Worm (Caenorhabditis elegans): ENCODE data around the gene lmd-5.

Gene lmd-5

DNA sequence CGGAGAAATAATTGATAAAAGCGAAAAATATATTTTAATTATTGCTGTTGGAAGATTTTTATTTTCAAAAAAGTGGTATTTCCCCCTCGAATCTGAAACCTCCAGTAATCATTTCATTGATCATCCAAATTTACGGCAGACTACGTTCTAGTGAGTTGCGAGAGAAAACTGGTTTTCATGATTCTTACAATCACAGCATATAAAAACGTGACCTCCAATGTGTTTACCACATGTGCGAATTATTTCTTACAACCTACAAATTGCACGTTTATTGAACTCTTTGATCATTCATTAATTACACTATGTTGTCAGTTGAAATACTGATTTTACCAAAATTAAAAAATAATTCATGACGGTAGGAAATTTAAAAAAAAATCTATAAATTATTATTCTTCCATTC lies 34.2 kb upstream of the lmd-5 start:
- TF ChIP-seq lsy-2 (tag; optimal IDR thresholded peaks at IDR 0.05), result peak; percentile 36 to 53
- no peak for TF ChIP-seq nhr-77 (tag; optimal IDR thresholded peaks at IDR 0.05)
- TF ChIP-seq nhr-47 (tag; optimal IDR thresholded peaks at IDR 0.05), result peak; percentile 27
- TF ChIP-seq tbx-2 (tag; optimal IDR thresholded peaks at IDR 0.05), result peak; percentile 67
- no peak for TF ChIP-seq Y116A8C.19 (tag; optimal IDR thresholded peaks at IDR 0.05; ENCODE audit: borderline replicate concordance)
- no peak for TF ChIP-seq ceh-63 (GFP tag; optimal IDR thresholded peaks at IDR 0.05)
- no peak for TF ChIP-seq hlh-4 (tag; optimal IDR thresholded peaks at IDR 0.05)
- TF ChIP-seq isw-1 (GFP tag; IDR thresholded peaks at IDR 0.05), result no peak
- TF ChIP-seq ceh-88 (GFP tag; IDR thresholded peaks at IDR 0.05), result no peak
- TF ChIP-seq aha-1 (tag; optimal IDR thresholded peaks at IDR 0.05), result no peak
- peak; percentile 100 for TF ChIP-seq nhr-20 (tag; optimal IDR thresholded peaks at IDR 0.05)
- TF ChIP-seq lir-3 (tag; optimal IDR thresholded peaks at IDR 0.05; ENCODE audit: poor library complexity), result peak; percentile 44
- TF ChIP-seq unc-30 (tag; optimal IDR thresholded peaks at IDR 0.05), result no peak
- TF ChIP-seq sox-4 (tag; optimal IDR thresholded peaks at IDR 0.05), result no peak
- TF ChIP-seq swsn-7 (tag; optimal IDR thresholded peaks at IDR 0.05), result no peak
- TF ChIP-seq pag-3 (tag; optimal IDR thresholded peaks at IDR 0.05; ENCODE audit: borderline replicate concordance, insufficient read depth), result no peak
- no peak for TF ChIP-seq tlp-1 (tag; optimal IDR thresholded peaks at IDR 0.05)
- no peak for TF ChIP-seq ces-1 (GFP tag; optimal IDR thresholded peaks at IDR 0.05)
- no peak for TF ChIP-seq egl-27 (tag; optimal IDR thresholded peaks at IDR 0.05)
- TF ChIP-seq lin-39 (tag; optimal IDR thresholded peaks at IDR 0.05), result no peak
- TF ChIP-seq sptf-1 (tag; optimal IDR thresholded peaks at IDR 0.05), result no peak
- no peak for TF ChIP-seq alr-1 (tag; optimal IDR thresholded peaks at IDR 0.05; ENCODE audit: borderline replicate concordance)
- no peak for TF ChIP-seq fkh-8 (tag; optimal IDR thresholded peaks at IDR 0.05)
- no peak for TF ChIP-seq elt-2 (tag; optimal IDR thresholded peaks at IDR 0.05)
- no peak for TF ChIP-seq lin-15B (tag; optimal IDR thresholded peaks at IDR 0.05)
- peak in 1 of 2 experiments; percentile 72 for TF ChIP-seq mdl-1 (tag; optimal IDR thresholded peaks at IDR 0.05)
- TF ChIP-seq ama-1 (optimal IDR thresholded peaks at IDR 0.05), result no peak
- peak; percentile 16 for TF ChIP-seq unc-130 (tag; optimal IDR thresholded peaks at IDR 0.05)
- peak; percentile 61 for TF ChIP-seq vab-15 (tag; optimal IDR thresholded peaks at IDR 0.05)
- peak; percentile 91 for TF ChIP-seq grh-1 (GFP tag; IDR thresholded peaks at IDR 0.05)
- no peak for TF ChIP-seq nhr-28 (tag; optimal IDR thresholded peaks at IDR 0.05)
- no peak for TF ChIP-seq efl-3 (GFP tag; optimal IDR thresholded peaks at IDR 0.05)
- no peak for TF ChIP-seq skn-1 (tag; optimal IDR thresholded peaks at IDR 0.05)
- TF ChIP-seq irx-1 (tag; optimal IDR thresholded peaks at IDR 0.05), result peak; percentile 5
- peak in 3 of 6 experiments; percentile 64 to 94 (median 75) for TF ChIP-seq elt-3 (tag; optimal IDR thresholded peaks at IDR 0.05)
- peak in 1 of 2 experiments; percentile 40 for TF ChIP-seq efl-1 (optimal IDR thresholded peaks at IDR 0.05)
- TF ChIP-seq efl-1 (GFP tag; optimal IDR thresholded peaks at IDR 0.05 in 1 of 2), result peak; percentile 10 to 94
- TF ChIP-seq lin-14 (GFP tag; optimal IDR thresholded peaks at IDR 0.05), result peak; percentile 80
- TF ChIP-seq mep-1 (tag; optimal IDR thresholded peaks at IDR 0.05), result no peak
- TF ChIP-seq nhr-12 (tag; optimal IDR thresholded peaks at IDR 0.05), result no peak
- peak; percentile 77 for TF ChIP-seq nhr-71 (tag; optimal IDR thresholded peaks at IDR 0.05)
- TF ChIP-seq mef-2 (tag; optimal IDR thresholded peaks at IDR 0.05), result no peak
- TF ChIP-seq dpl-1 (GFP tag; optimal IDR thresholded peaks at IDR 0.05), result peak in 1 of 3 experiments; percentile 24
- TF ChIP-seq fkh-4 (tag; optimal IDR thresholded peaks at IDR 0.05; ENCODE audit: borderline replicate concordance), result no peak
- peak; percentile 97 for TF ChIP-seq nhr-85 (tag)
- TF ChIP-seq nhr-19 (GFP tag; conservative IDR thresholded peaks at IDR 0.05), result peak; percentile 71
- no peak for TF ChIP-seq C34B4.2 (tag; optimal IDR thresholded peaks at IDR 0.05)
- no peak for TF ChIP-seq ceh-8 (GFP tag; optimal IDR thresholded peaks at IDR 0.05)
- TF ChIP-seq nhr-90 (tag; optimal IDR thresholded peaks at IDR 0.05; ENCODE audit: poor library complexity), result peak; percentile 65
- TF ChIP-seq hpl-2 (GFP tag; optimal IDR thresholded peaks at IDR 0.05), result no peak
- TF ChIP-seq rnt-1 (tag; optimal IDR thresholded peaks at IDR 0.05), result no peak
- no peak for TF ChIP-seq ceh-90 (tag; optimal IDR thresholded peaks at IDR 0.05)
- TF ChIP-seq zag-1 (tag; optimal IDR thresholded peaks at IDR 0.05), result no peak
- TF ChIP-seq blmp-1 (tag; optimal IDR thresholded peaks at IDR 0.05), result peak; percentile 70

Data from whole organism, L1 larva.